Fruit fly (Drosophila melanogaster) whole organism, wandering third instar larva: Measurements from ENCODE around the gene Rad17.

ENCODE experiments used
- Abd-B ChIP-seq: fragments of >200 bp; optimal IDR thresholded peaks from 2 replicates; lab custom pipeline; 2017; ENCODE audit warnings: missing biosample characterization, missing genetic modification characterization
- CG32264 ChIP-seq: fragments of 200-800 bp; sonication (Bioruptor generic); optimal IDR thresholded peaks from 2 replicates; lab custom pipeline; 2016; ENCODE audit warnings: missing biosample characterization, missing genetic modification characterization
- CG9705 ChIP-seq: fragments of 200-800 bp; sonication (Bioruptor generic); optimal IDR thresholded peaks from 2 replicates; lab custom pipeline; 2018; ENCODE audit warnings: missing biosample characterization, mild to moderate bottlenecking, missing genetic modification characterization
- CrebA ChIP-seq: fragments of 200-800 bp; sonication (Bioruptor generic); optimal IDR thresholded peaks from 2 replicates; lab custom pipeline; 2016; ENCODE audit warnings: missing biosample characterization, mild to moderate bottlenecking, missing genetic modification characterization, borderline replicate concordance
- Dfd ChIP-seq: fragments of >200 bp; optimal IDR thresholded peaks from 2 replicates; lab custom pipeline; 2017; ENCODE audit warnings: missing biosample characterization, missing genetic modification characterization
- Dif ChIP-seq: fragments of 200-275, 200-300 bp; sonication (Bioruptor generic); optimal IDR thresholded peaks from 2 replicates; lab custom pipeline; 2018; ENCODE audit warnings: missing biosample characterization, missing genetic modification characterization; ENCODE audit not compliant: partially characterized antibody
- GATAd ChIP-seq: sonication (Bioruptor generic); optimal IDR thresholded peaks from 2 replicates; lab custom pipeline; 2016; ENCODE audit warnings: missing biosample characterization, missing genetic modification characterization
- HLH106 ChIP-seq: fragments of 200-800 bp; optimal IDR thresholded peaks from 3 replicates; lab custom pipeline; 2019; ENCODE audit warnings: missing biosample characterization, mild to moderate bottlenecking, missing genetic modification characterization, moderate library complexity
- Hnf4 ChIP-seq: fragments of 200-800 bp; sonication (Bioruptor generic); optimal IDR thresholded peaks from 2 replicates; lab custom pipeline; 2016; ENCODE audit warnings: missing biosample characterization, mild to moderate bottlenecking, missing genetic modification characterization
- Hr78 ChIP-seq: fragments of >200 bp; optimal IDR thresholded peaks from 2 replicates; lab custom pipeline; 2017; ENCODE audit warnings: missing biosample characterization, missing genetic modification characterization
- Hr83 ChIP-seq: fragments of 200-300 bp; sonication (Bioruptor generic); optimal IDR thresholded peaks from 2 replicates; lab custom pipeline; 2016; ENCODE audit warnings: missing biosample characterization, mild to moderate bottlenecking, missing genetic modification characterization, moderate library complexity; ENCODE audit not compliant: poor library complexity, severe bottlenecking
- Jra ChIP-seq: sonication (Bioruptor generic); optimal IDR thresholded peaks from 2 replicates; lab custom pipeline; 2016; ENCODE audit warnings: missing biosample characterization, missing genetic modification characterization
- Mio ChIP-seq: sonication (Bioruptor generic); optimal IDR thresholded peaks from 2 replicates; lab custom pipeline; 2016; ENCODE audit warnings: missing biosample characterization, missing genetic modification characterization
- Myc ChIP-seq: fragments of >200 bp; optimal IDR thresholded peaks from 2 replicates; lab custom pipeline; 2017
- N ChIP-seq: fragments of >200 bp; optimal IDR thresholded peaks from 2 replicates; lab custom pipeline; 2018; ENCODE audit warnings: missing biosample characterization, missing external identifiers, missing genetic modification characterization
- OdsH ChIP-seq: fragments of 200-800 bp; sonication (Bioruptor generic); optimal IDR thresholded peaks from 2 replicates; lab custom pipeline; 2016; ENCODE audit warnings: missing biosample characterization, mild to moderate bottlenecking, missing genetic modification characterization
- Rel ChIP-seq, 2 experiments: fragments of 200-800 bp; sonication (Bioruptor generic) in 1 of 2; optimal IDR thresholded peaks; 2 replicates in 1 of 2; 3 replicates in 1 of 2; lab custom pipeline; 2016 to 2019; ENCODE audit warnings: mild to moderate bottlenecking in 2 of 2, missing biosample characterization in 2 of 2, missing genetic modification characterization in 2 of 2, moderate library complexity in 1 of 2
- Sp1 ChIP-seq: fragments of 200-800 bp; sonication (Bioruptor generic); optimal IDR thresholded peaks from 3 replicates; lab custom pipeline; 2019; ENCODE audit warnings: missing biosample characterization, mild to moderate bottlenecking, missing genetic modification characterization, moderate library complexity
- Vsx2 ChIP-seq: fragments of 200-300, 225-300 bp; sonication (Bioruptor generic); optimal IDR thresholded peaks from 2 replicates; lab custom pipeline; 2018; ENCODE audit warnings: missing biosample characterization, missing genetic modification characterization; ENCODE audit not compliant: partially characterized antibody
- br ChIP-seq: fragments of 200-800 bp; sonication (Bioruptor generic); optimal IDR thresholded peaks from 2 replicates; lab custom pipeline; 2016; ENCODE audit warnings: missing biosample characterization, missing genetic modification characterization
- brk ChIP-seq: fragments of 200-800 bp; sonication (Bioruptor generic); optimal IDR thresholded peaks from 2 replicates; lab custom pipeline; 2016; ENCODE audit warnings: missing biosample characterization, mild to moderate bottlenecking, missing genetic modification characterization
- dl ChIP-seq, 2 experiments: fragments of 175-275, 200-275 bp in 1 of 2; fragments of 200-275 bp in 1 of 2; sonication (Bioruptor generic); optimal IDR thresholded peaks; lab custom pipeline; 2018; ENCODE audit warnings: mild to moderate bottlenecking in 2 of 2, missing biosample characterization in 2 of 2, missing genetic modification characterization in 2 of 2, moderate library complexity in 2 of 2; ENCODE audit not compliant: partially characterized antibody in 2 of 2, insufficient read depth in 1 of 2
- dmrt93B ChIP-seq: fragments of 200-800 bp; sonication (Bioruptor generic); optimal IDR thresholded peaks from 2 replicates; lab custom pipeline; 2018; ENCODE audit warnings: missing biosample characterization, mild to moderate bottlenecking, missing genetic modification characterization
- dsf ChIP-seq: sonication (Bioruptor generic); optimal IDR thresholded peaks from 2 replicates; lab custom pipeline; 2016; ENCODE audit warnings: missing biosample characterization, missing genetic modification characterization, borderline replicate concordance
- ey ChIP-seq: fragments of 200-800 bp; sonication (Bioruptor generic); optimal IDR thresholded peaks from 2 replicates; lab custom pipeline; 2016; ENCODE audit warnings: missing biosample characterization, missing genetic modification characterization
- foxo ChIP-seq, 2 experiments: fragments of 200-800 bp; sonication (Bioruptor generic); optimal IDR thresholded peaks; 2 replicates in 1 of 2; 3 replicates in 1 of 2; lab custom pipeline; 2016 to 2017; ENCODE audit warnings: missing biosample characterization in 2 of 2, missing genetic modification characterization in 2 of 2
- fru ChIP-seq: fragments of 200-800 bp; sonication (Bioruptor generic); optimal IDR thresholded peaks from 3 replicates; lab custom pipeline; 2016; ENCODE audit warnings: missing biosample characterization, mild to moderate bottlenecking, missing genetic modification characterization
- h ChIP-seq: fragments of 200-800 bp; sonication (Bioruptor generic); optimal IDR thresholded peaks from 3 replicates; lab custom pipeline; 2016; ENCODE audit warnings: missing biosample characterization, mild to moderate bottlenecking, missing genetic modification characterization
- jim ChIP-seq: fragments of 175-275, 200-325 bp; sonication (Bioruptor generic); optimal IDR thresholded peaks from 2 replicates; lab custom pipeline; 2016; ENCODE audit warnings: missing biosample characterization, mild to moderate bottlenecking, missing genetic modification characterization
- lola ChIP-seq: fragments of >200 bp; optimal IDR thresholded peaks from 2 replicates; lab custom pipeline; 2017; ENCODE audit warnings: missing biosample characterization, missing genetic modification characterization
- pan ChIP-seq: fragments of >200 bp; optimal IDR thresholded peaks from 2 replicates; lab custom pipeline; 2017
- psq ChIP-seq: fragments of 200-800 bp; sonication (Bioruptor generic); optimal IDR thresholded peaks from 3 replicates; lab custom pipeline; 2017; ENCODE audit warnings: missing biosample characterization, mild to moderate bottlenecking, missing genetic modification characterization, moderate library complexity
- rgr ChIP-seq: fragments of 200-800 bp; sonication (Bioruptor generic); optimal IDR thresholded peaks from 3 replicates; lab custom pipeline; 2016; ENCODE audit warnings: missing biosample characterization, mild to moderate bottlenecking, missing genetic modification characterization
- sage ChIP-seq: fragments of 200-800 bp; sonication (Bioruptor generic); optimal IDR thresholded peaks from 2 replicates; lab custom pipeline; 2016; ENCODE audit warnings: missing biosample characterization, mild to moderate bottlenecking, missing genetic modification characterization
- sv ChIP-seq: fragments of 200-800 bp; sonication (Bioruptor generic); optimal IDR thresholded peaks from 3 replicates; lab custom pipeline; 2016; ENCODE audit warnings: missing biosample characterization, missing genetic modification characterization
- tai ChIP-seq: sonication (Bioruptor generic); optimal IDR thresholded peaks from 2 replicates; lab custom pipeline; 2016; ENCODE audit warnings: missing biosample characterization, missing genetic modification characterization
- usp ChIP-seq: fragments of >200 bp; optimal IDR thresholded peaks from 2 replicates; lab custom pipeline; 2017; ENCODE audit warnings: missing biosample characterization, missing genetic modification characterization
- woc ChIP-seq: sonication (Bioruptor generic); optimal IDR thresholded peaks from 2 replicates; lab custom pipeline; 2016; ENCODE audit warnings: missing biosample characterization, mild to moderate bottlenecking, missing genetic modification characterization

The Rad17 gene

DNA sequence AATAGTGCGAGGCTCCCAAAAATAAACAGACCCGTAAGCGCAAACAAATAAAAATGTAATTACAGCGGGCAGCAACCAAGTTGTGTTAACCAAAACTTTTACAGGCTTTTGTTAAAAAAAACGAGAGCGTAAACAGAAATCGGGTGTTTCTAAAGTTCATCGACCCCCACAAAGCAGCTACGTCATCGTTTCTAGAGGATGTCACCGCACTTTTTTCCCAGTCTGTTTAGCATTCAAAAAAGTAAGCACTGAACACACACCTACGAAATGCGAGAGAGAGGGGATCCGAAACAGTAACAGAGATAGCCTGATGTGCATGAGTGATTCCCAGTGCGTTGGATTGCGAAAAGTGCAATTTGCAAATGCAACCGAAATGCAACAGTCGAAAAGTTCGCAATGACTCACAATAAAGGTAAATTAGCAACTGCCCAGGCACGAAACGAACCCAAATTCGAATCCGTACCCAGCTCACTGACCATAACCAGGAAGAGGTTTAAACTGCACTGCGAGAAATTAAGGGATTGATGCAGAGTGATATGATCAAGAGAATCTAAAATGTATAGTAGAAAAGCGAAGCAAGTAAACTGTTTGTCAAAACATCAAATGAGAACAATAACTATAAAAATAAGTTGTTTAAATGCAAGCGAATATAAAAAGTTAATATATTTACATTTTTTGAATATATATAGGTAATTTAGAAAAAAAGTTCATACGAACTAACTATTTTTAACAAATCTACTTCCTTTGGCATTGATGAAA lies 28.2 kb upstream of the Rad17 start:
- TF ChIP-seq dmrt93B (GFP tag; lab: Kevin White, UChicago) (no peak), jim (GFP tag; lab: Kevin White, UChicago) (no peak), OdsH (no peak), Dif (GFP tag; lab: Kevin White, UChicago) (no peak), sage (GFP tag; lab: Kevin White, UChicago) (no peak), HLH106 (tag; lab: Kevin White, UChicago) (peak; percentile 22), usp (no peak), dl (GFP tag; optimal IDR thresholded peaks at IDR 0.05; lab: Kevin White, UChicago; ENCODE audit: insufficient read depth in 1 of 2, partially characterized antibody in 2 of 2) (no peak), Vsx2 (no peak), CG32264 (no peak), br (no peak), lola (no peak), fru (GFP tag; lab: Kevin White, UChicago) (no peak), CG9705 (GFP tag; lab: Kevin White, UChicago) (no peak), Dfd (no peak), Hr78 (no peak), Myc (lab: Kevin White, UChicago) (no peak), sv (GFP tag; lab: Kevin White, UChicago) (no peak), ey (GFP tag; lab: Kevin White, UChicago) (no peak), N (GFP tag; lab: Kevin White, UChicago) (no peak), h (GFP tag; lab: Kevin White, UChicago) (peak; percentile 1), Rel (GFP tag; optimal IDR thresholded peaks at IDR 0.05; lab: Kevin White, UChicago) (no peak), Rel (tag; optimal IDR thresholded peaks at IDR 0.05; lab: Kevin White, UChicago) (peak; percentile 16), brk (GFP tag; lab: Kevin White, UChicago) (no peak), Jra (GFP tag; lab: Kevin White, UChicago) (no peak), pan (lab: Kevin White, UChicago) (no peak), rgr (GFP tag; lab: Kevin White, UChicago) (no peak), psq (GFP tag; lab: Kevin White, UChicago) (peak; percentile 31), Sp1 (GFP tag; lab: Kevin White, UChicago) (peak; percentile 21), Abd-B (no peak), Hr83 (GFP tag; lab: Kevin White, UChicago) (no peak), foxo (GFP tag; optimal IDR thresholded peaks at IDR 0.05; lab: Kevin White, UChicago) (peak in 1 of 2 experiments; percentile 21), GATAd (GFP tag; lab: Kevin White, UChicago) (no peak), Mio (no peak), dsf (GFP tag; lab: Kevin White, UChicago) (no peak), woc (no peak), Hnf4 (GFP tag; lab: Kevin White, UChicago) (no peak), CrebA (GFP tag; lab: Kevin White, UChicago) (no peak), tai (GFP tag; lab: Kevin White, UChicago) (no peak)

DNA sequence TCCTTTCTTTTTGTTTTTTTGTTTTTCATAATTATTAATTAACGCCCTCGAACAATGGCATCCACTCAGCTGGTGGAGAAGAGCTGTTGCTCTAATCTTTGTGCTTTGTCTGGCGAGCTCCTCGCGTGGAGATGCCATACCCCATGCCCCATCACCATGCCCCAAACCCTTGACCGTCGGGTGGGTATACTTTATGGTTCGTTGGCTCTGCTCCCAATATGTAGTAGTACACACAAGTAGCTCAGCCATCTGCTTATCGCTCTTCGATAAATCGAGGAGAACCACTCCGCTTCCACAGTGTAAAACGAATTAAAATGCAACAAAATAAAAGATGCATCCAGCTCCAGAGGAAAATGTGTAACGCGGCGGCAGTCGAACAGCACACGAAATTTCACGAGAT lies 27.1 kb upstream of the Rad17 start:
- TF ChIP-seq Dif (GFP tag; lab: Kevin White, UChicago) (no peak), Sp1 (GFP tag; lab: Kevin White, UChicago) (no peak), woc (no peak), Dfd (no peak), lola (no peak), psq (GFP tag; lab: Kevin White, UChicago) (no peak), h (GFP tag; lab: Kevin White, UChicago) (no peak), Mio (no peak), brk (GFP tag; lab: Kevin White, UChicago) (no peak), Hr83 (GFP tag; lab: Kevin White, UChicago) (no peak), CG32264 (no peak), Jra (GFP tag; lab: Kevin White, UChicago) (no peak), CG9705 (GFP tag; lab: Kevin White, UChicago) (no peak), GATAd (GFP tag; lab: Kevin White, UChicago) (no peak), Myc (lab: Kevin White, UChicago) (no peak), Hnf4 (GFP tag; lab: Kevin White, UChicago) (no peak), br (no peak), sv (GFP tag; lab: Kevin White, UChicago) (no peak), pan (lab: Kevin White, UChicago) (no peak)
- TF ChIP-seq, all 38 proteins: peak for 0
